Fruit fly (Drosophila melanogaster) whole organism, embryonic: ENCODE data around the gene eIF3i.

Experiments
- CG11504 ChIP-seq: fragments of 200-800 bp; sonication (Bioruptor generic); optimal IDR thresholded peaks from 3 replicates; lab custom pipeline; 2019; ENCODE audit warnings: missing biosample characterization, mild to moderate bottlenecking, missing genetic modification characterization, moderate library complexity
- E2f1 ChIP-seq: fragments of 200-800 bp; sonication (Bioruptor generic); IDR thresholded peaks from 2 replicates; pipeline ENCODE4 v1.3.6; 2022; ENCODE audit warnings: missing biosample characterization, missing genetic modification characterization
- Hand ChIP-seq: fragments of 200-800 bp; sonication (Bioruptor generic); optimal IDR thresholded peaks from 2 replicates; lab custom pipeline; 2017; ENCODE audit warnings: mild to moderate bottlenecking, missing biosample characterization, missing genetic modification reagents, missing genetic modification characterization
- Hsf ChIP-seq: fragments of 200-800 bp; sonication (Bioruptor generic); optimal IDR thresholded peaks from 3 replicates; lab custom pipeline; 2016; ENCODE audit warnings: missing biosample characterization, missing genetic modification characterization
- NFAT ChIP-seq: fragments of 200-800 bp; sonication (Bioruptor generic); IDR thresholded peaks from 2 replicates; pipeline ENCODE4 v1.3.6; 2022; ENCODE audit warnings: missing biosample characterization, missing genetic modification characterization
- Vsx1 ChIP-seq: fragments of 200-800 bp; sonication (Bioruptor generic); optimal IDR thresholded peaks from 2 replicates; lab custom pipeline; 2017; ENCODE audit warnings: missing biosample characterization, mild to moderate bottlenecking, missing genetic modification characterization, missing genetic modification reagents
- Xrp1 ChIP-seq: fragments of 200-800 bp; sonication (Bioruptor generic); IDR thresholded peaks from 2 replicates; pipeline ENCODE4 v1.3.6; 2022; ENCODE audit warnings: missing biosample characterization, missing genetic modification characterization
- dati ChIP-seq: fragments of 200-800 bp; sonication (Bioruptor generic); IDR thresholded peaks from 2 replicates; pipeline ENCODE4 v1.3.6; 2022; ENCODE audit warnings: missing biosample characterization, missing genetic modification characterization
- ewg ChIP-seq: fragments of 200-800 bp; sonication (Bioruptor generic); optimal IDR thresholded peaks from 3 replicates; lab custom pipeline; 2017; ENCODE audit warnings: mild to moderate bottlenecking, missing biosample characterization, missing genetic modification reagents, missing genetic modification characterization
- prd ChIP-seq, 3 experiments: fragments of >200 bp in 2 of 3; fragments of 200-800 bp in 1 of 3; sonication (Bioruptor generic) in 1 of 3; optimal IDR thresholded peaks in 2 of 3; IDR thresholded peaks in 1 of 3; 2 replicates in 2 of 3; 3 replicates in 1 of 3; pipeline versions ENCODE4 v1.3.6 to Lab custom; 2017 to 2022; ENCODE audit warnings: missing biosample characterization in 1 of 3, missing genetic modification characterization in 1 of 3
- tll ChIP-seq, 2 experiments: fragments of 200-800 bp in 1 of 2; fragments of >200 bp in 1 of 2; sonication (Bioruptor generic) in 1 of 2; optimal IDR thresholded peaks; 2 replicates each; lab custom pipeline; 2017 to 2019; ENCODE audit warnings: missing biosample characterization in 2 of 2, missing genetic modification characterization in 2 of 2, mild to moderate bottlenecking in 1 of 2, moderate library complexity in 1 of 2

dm6 chr2L:4967511-4967910, at the start of gene eIF3i:
- TF ChIP-seq Hand (GFP tag; lab: Kevin White, UChicago) (no peak), CG11504 (tag; lab: Kevin White, UChicago) (no peak), dati (GFP tag; lab: Robert Waterston, UW) (no peak), NFAT (GFP tag; lab: Robert Waterston, UW) (no peak), E2f1 (GFP tag; lab: Robert Waterston, UW) (no peak), Hsf (GFP tag; lab: Kevin White, UChicago) (no peak), Xrp1 (GFP tag; lab: Robert Waterston, UW) (no peak), Vsx1 (GFP tag; lab: Kevin White, UChicago) (no peak), ewg (GFP tag; lab: Kevin White, UChicago) (no peak), prd (optimal IDR thresholded peaks at IDR 0.05; lab: Kevin White, UChicago) (no peak), prd (GFP tag; IDR thresholded peaks at IDR 0.05; lab: Robert Waterston, UW) (no peak), tll (GFP tag; optimal IDR thresholded peaks at IDR 0.05; lab: Kevin White, UChicago) (no peak)
